Fruit fly (Drosophila melanogaster) whole organism, adult: ENCODE results near the gene Sfp35C.

Experiments used
- CG11617 ChIP-seq: fragments of 200-800 bp; sonication (Bioruptor generic); optimal IDR thresholded peaks from 2 replicates; lab custom pipeline; 2017; ENCODE audit warnings: mild to moderate bottlenecking, missing biosample characterization, missing genetic modification reagents, missing genetic modification characterization
- CG12768 ChIP-seq: fragments of 200-800 bp; sonication (Bioruptor generic); optimal IDR thresholded peaks from 2 replicates; lab custom pipeline; 2017; ENCODE audit warnings: missing biosample characterization, missing genetic modification characterization, mild to moderate bottlenecking, moderate library complexity, missing genetic modification reagents
- CG14711 ChIP-seq: fragments of 200-800 bp; sonication (Bioruptor generic); optimal IDR thresholded peaks from 2 replicates; lab custom pipeline; 2018; ENCODE audit warnings: missing biosample characterization, mild to moderate bottlenecking, missing genetic modification characterization, moderate library complexity
- CG1620 ChIP-seq: fragments of 200-800 bp; sonication (Bioruptor generic); optimal IDR thresholded peaks from 2 replicates; lab custom pipeline; 2016; ENCODE audit warnings: missing biosample characterization, missing genetic modification characterization
- CG33017 ChIP-seq: fragments of 200-800 bp; sonication (Bioruptor generic); optimal IDR thresholded peaks from 2 replicates; lab custom pipeline; 2018; ENCODE audit warnings: missing biosample characterization, mild to moderate bottlenecking, missing genetic modification characterization, moderate library complexity
- CG5204 ChIP-seq: fragments of 200-800 bp; sonication (Bioruptor generic); optimal IDR thresholded peaks from 2 replicates; lab custom pipeline; 2016; ENCODE audit warnings: missing biosample characterization, missing genetic modification characterization
- CG7045 ChIP-seq: fragments of 200-800 bp; sonication (Bioruptor generic); optimal IDR thresholded peaks from 2 replicates; lab custom pipeline; 2017; ENCODE audit warnings: missing biosample characterization, mild to moderate bottlenecking, missing genetic modification characterization
- CG7101 ChIP-seq: fragments of 200-800 bp; sonication (Bioruptor generic); optimal IDR thresholded peaks from 2 replicates; lab custom pipeline; 2018; ENCODE audit warnings: missing biosample characterization, mild to moderate bottlenecking, missing genetic modification characterization, moderate library complexity
- Clk ChIP-seq: fragments of 200-800 bp; sonication (Bioruptor generic); optimal IDR thresholded peaks from 2 replicates; lab custom pipeline; 2017; ENCODE audit warnings: missing biosample characterization, missing genetic modification characterization
- Crg-1 ChIP-seq: fragments of 200-800 bp; sonication (Bioruptor generic); optimal IDR thresholded peaks from 2 replicates; lab custom pipeline; 2016; ENCODE audit warnings: missing biosample characterization, missing genetic modification characterization
- Hr96 ChIP-seq: fragments of 200-800 bp; sonication (Bioruptor generic); optimal IDR thresholded peaks from 2 replicates; lab custom pipeline; 2016; ENCODE audit warnings: missing biosample characterization, missing genetic modification characterization
- Mnt ChIP-seq: fragments of 200-800 bp; sonication (Bioruptor generic); optimal IDR thresholded peaks from 2 replicates; lab custom pipeline; 2016; ENCODE audit warnings: missing biosample characterization, mild to moderate bottlenecking, missing genetic modification characterization
- bab1 ChIP-seq: fragments of 200-800 bp; sonication (Bioruptor generic); optimal IDR thresholded peaks from 3 replicates; lab custom pipeline; 2019; ENCODE audit warnings: missing biosample characterization, mild to moderate bottlenecking, missing genetic modification characterization, moderate library complexity
- cic ChIP-seq: fragments of 200-800 bp; sonication (Bioruptor generic); optimal IDR thresholded peaks from 2 replicates; lab custom pipeline; 2017; ENCODE audit warnings: missing biosample characterization, mild to moderate bottlenecking, missing genetic modification characterization, moderate library complexity
- cnc ChIP-seq, 2 experiments: fragments of >200 bp; optimal IDR thresholded peaks; 2 replicates each; lab custom pipeline; 2017
- kay ChIP-seq: fragments of 200-800 bp; sonication (Bioruptor generic); peaks from one replicate; lab custom pipeline; 2016; ENCODE audit warnings: missing biosample characterization, missing genetic modification characterization, borderline replicate concordance
- ovo ChIP-seq: fragments of 200-800 bp; sonication (Bioruptor generic); optimal IDR thresholded peaks from 2 replicates; lab custom pipeline; 2016; ENCODE audit warnings: missing biosample characterization, missing genetic modification characterization
- pad ChIP-seq: fragments of 200-800 bp; sonication (Bioruptor generic); optimal IDR thresholded peaks from 3 replicates; lab custom pipeline; 2017; ENCODE audit warnings: missing biosample characterization, missing genetic modification characterization, mild to moderate bottlenecking, moderate library complexity, missing genetic modification reagents
- tj ChIP-seq: fragments of 200-800 bp; sonication (Bioruptor generic); optimal IDR thresholded peaks from 3 replicates; lab custom pipeline; 2017; ENCODE audit warnings: missing biosample characterization, mild to moderate bottlenecking, missing genetic modification characterization, moderate library complexity
- toe ChIP-seq: fragments of 200-800 bp; sonication (Bioruptor generic); optimal IDR thresholded peaks from 2 replicates; lab custom pipeline; 2016; ENCODE audit warnings: missing biosample characterization, missing genetic modification characterization

Sfp35C gene

DNA sequence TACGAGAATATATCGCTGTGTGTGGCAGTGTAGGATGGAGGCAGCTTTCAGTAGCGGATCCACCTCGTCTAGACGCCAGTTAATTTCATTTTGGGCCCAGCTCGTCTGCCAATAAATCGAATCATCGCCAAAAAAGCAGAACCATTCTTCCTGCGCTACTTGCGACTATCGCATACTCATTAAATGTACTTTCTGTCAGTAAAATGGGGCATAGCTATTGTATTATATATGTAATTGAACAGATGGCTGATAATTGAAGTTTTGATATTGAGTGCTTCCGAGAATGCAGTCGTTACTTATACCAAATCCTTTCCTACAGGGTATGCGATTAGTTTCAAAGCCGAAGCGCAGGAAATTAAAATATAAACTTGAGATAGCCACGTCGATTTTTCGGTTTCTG is 42.8 kb upstream of the Sfp35C start:
- TF ChIP-seq CG11617 (GFP tag; lab: Kevin White, UChicago) (no peak), CG7101 (tag; lab: Kevin White, UChicago) (no peak), CG33017 (tag; lab: Kevin White, UChicago) (no peak), CG14711 (no peak), Crg-1 (no peak), CG12768 (GFP tag; lab: Kevin White, UChicago) (no peak), Hr96 (no peak), toe (no peak), ovo (GFP tag; lab: Kevin White, UChicago) (no peak), cic (GFP tag; lab: Kevin White, UChicago) (no peak), tj (GFP tag; lab: Kevin White, UChicago) (no peak), kay (GFP tag; lab: Kevin White, UChicago) (no peak), cnc (optimal IDR thresholded peaks at IDR 0.05; lab: Kevin White, UChicago) (no peak), CG1620 (GFP tag; lab: Kevin White, UChicago) (no peak), CG5204 (no peak), Clk (no peak), pad (no peak)

DNA sequence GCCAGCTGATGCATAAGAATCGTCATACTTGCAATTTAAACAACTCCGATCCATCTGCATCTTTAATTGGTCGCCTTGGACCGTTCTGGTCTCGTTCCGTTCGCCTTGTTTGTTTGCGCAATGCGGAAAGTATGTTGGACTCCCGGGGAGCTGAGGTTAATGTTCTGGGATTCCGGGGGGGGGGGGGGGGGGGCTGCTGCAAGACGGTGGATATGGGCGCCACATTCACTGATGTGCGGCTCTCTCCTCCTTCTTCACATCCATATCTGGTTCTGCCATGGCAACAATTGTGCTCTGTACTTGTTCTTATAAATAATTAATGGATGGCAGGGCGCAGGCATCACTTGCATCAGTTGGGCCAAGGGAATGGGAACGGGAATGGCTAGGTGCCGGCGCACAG is 41.5 kb upstream of the Sfp35C start:
- TF ChIP-seq CG7045 (GFP tag; lab: Kevin White, UChicago) (no peak), Mnt (GFP tag; lab: Kevin White, UChicago) (no peak), Hr96 (no peak), toe (no peak), Crg-1 (no peak), CG11617 (GFP tag; lab: Kevin White, UChicago) (no peak), cic (GFP tag; lab: Kevin White, UChicago) (no peak)

dm6 chr2L:15214922-15215321 is 13.0 kb upstream of the Sfp35C start, which contains the start of gene CG43230:
Gene CG43230 (plus strand): TSS chr2L:15215222.
- no peak for TF ChIP-seq CG33017 (tag; lab: Kevin White, UChicago)
- no peak for TF ChIP-seq kay (GFP tag; lab: Kevin White, UChicago)
- TF ChIP-seq Crg-1 = no peak
- TF ChIP-seq tj (GFP tag; lab: Kevin White, UChicago) = no peak
- TF ChIP-seq Hr96 = no peak
- TF ChIP-seq bab1 (GFP tag; lab: Kevin White, UChicago) = no peak
- no peak for TF ChIP-seq cic (GFP tag; lab: Kevin White, UChicago)
- no peak for TF ChIP-seq CG11617 (GFP tag; lab: Kevin White, UChicago)
- TF ChIP-seq CG12768 (GFP tag; lab: Kevin White, UChicago) = no peak
- TF ChIP-seq toe = no peak
- no peak for TF ChIP-seq ovo (GFP tag; lab: Kevin White, UChicago)
- TF ChIP-seq pad = no peak
- no peak for TF ChIP-seq Mnt (GFP tag; lab: Kevin White, UChicago)
- no peak for TF ChIP-seq cnc (optimal IDR thresholded peaks at IDR 0.05; lab: Kevin White, UChicago)

dm6 chr2L:15211489-15211888 is 9.6 kb upstream of the Sfp35C start:
- no peak for TF ChIP-seq CG1620 (GFP tag; lab: Kevin White, UChicago)
- no peak for TF ChIP-seq CG11617 (GFP tag; lab: Kevin White, UChicago)
- no peak for TF ChIP-seq CG7101 (tag; lab: Kevin White, UChicago)
- TF ChIP-seq CG33017 (tag; lab: Kevin White, UChicago) = no peak
- no peak for TF ChIP-seq Hr96
- TF ChIP-seq Clk = no peak
- TF ChIP-seq Mnt (GFP tag; lab: Kevin White, UChicago) = no peak
- no peak for TF ChIP-seq kay (GFP tag; lab: Kevin White, UChicago)
- no peak for TF ChIP-seq pad
- TF ChIP-seq ovo (GFP tag; lab: Kevin White, UChicago) = no peak

DNA sequence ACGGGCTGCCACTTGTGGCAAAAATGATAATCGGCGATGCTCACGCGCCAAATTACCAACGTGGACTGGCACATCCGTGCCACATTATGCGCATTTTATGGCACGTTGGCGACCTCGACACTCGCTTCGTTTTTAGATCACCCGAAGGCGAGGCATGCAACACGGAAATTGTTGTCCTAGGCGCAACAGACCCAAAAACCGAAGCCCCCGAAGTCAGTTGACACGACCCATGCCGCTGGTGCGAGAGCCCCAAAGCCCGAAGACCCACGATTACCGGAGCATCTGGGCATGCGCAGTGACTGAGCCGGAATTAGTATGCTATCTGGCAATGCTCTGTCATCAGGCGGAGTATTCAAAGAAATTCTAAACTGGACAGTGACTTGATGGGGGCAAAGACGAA is 1.5 kb downstream of the Sfp35C start, which contains the start of gene CG4168:
Gene CG4168 (minus strand): TSS at position 51 of the 400 bp plus-strand sequence.
- TF ChIP-seq Mnt (GFP tag; lab: Kevin White, UChicago) = no peak
- TF ChIP-seq CG12768 (GFP tag; lab: Kevin White, UChicago) = no peak
- no peak for TF ChIP-seq Clk

DNA sequence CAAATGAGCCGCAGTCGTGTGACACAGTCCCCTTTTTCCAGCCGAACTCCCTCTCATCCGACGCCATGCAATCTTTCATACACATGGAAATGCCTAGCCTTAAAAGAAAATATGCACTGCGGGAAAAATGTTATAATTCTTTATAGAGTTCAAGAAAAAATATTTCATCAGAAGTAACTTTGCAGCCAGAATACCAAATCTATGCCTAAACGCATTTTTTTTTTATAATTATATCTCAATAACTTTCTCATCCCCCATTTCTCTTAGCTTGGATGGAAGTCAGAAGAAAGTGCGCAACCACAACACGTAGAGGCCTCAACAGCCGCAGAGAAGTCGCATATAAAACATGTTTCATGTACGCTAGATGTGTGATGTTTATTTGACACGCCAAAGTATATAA is 22.9 kb downstream of the Sfp35C start:
- TF ChIP-seq Crg-1 = no peak
- no peak for TF ChIP-seq tj (GFP tag; lab: Kevin White, UChicago)
- TF ChIP-seq CG14711 = no peak
- TF ChIP-seq toe = no peak
- TF ChIP-seq CG5204 = no peak
- TF ChIP-seq CG7101 (tag; lab: Kevin White, UChicago) = no peak
- TF ChIP-seq Clk = no peak
- no peak for TF ChIP-seq Mnt (GFP tag; lab: Kevin White, UChicago)
- TF ChIP-seq CG7045 (GFP tag; lab: Kevin White, UChicago) = no peak
- no peak for TF ChIP-seq ovo (GFP tag; lab: Kevin White, UChicago)
- TF ChIP-seq pad = no peak
- TF ChIP-seq bab1 (GFP tag; lab: Kevin White, UChicago) = no peak
- TF ChIP-seq CG1620 (GFP tag; lab: Kevin White, UChicago) = no peak
- no peak for TF ChIP-seq CG33017 (tag; lab: Kevin White, UChicago)
- no peak for TF ChIP-seq CG11617 (GFP tag; lab: Kevin White, UChicago)

DNA sequence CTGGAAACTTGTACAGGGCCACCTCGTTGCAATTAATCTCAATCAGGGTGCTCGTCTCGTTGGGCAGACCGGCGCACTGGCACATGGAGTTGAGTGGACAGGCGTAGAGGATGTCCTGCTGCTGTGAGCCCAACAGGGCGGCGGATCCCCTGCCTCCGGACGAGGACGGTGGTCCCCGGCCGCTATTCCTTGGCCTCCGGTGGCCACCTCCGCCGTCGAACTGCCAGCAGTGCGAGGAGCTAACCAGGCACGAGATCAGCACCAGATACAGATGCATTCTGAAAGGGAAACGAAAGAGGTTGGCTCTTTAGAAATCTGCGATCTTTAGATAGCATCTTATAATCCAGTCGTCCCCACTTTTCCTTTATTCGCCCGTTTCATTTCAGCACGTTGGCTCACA is 23.8 kb downstream of the Sfp35C start:
- TF ChIP-seq CG7101 (tag; lab: Kevin White, UChicago) (no peak), Mnt (GFP tag; lab: Kevin White, UChicago) (no peak), Crg-1 (no peak), CG7045 (GFP tag; lab: Kevin White, UChicago) (no peak), CG11617 (GFP tag; lab: Kevin White, UChicago) (no peak), kay (GFP tag; lab: Kevin White, UChicago) (no peak), CG33017 (tag; lab: Kevin White, UChicago) (no peak)
